Worm (Caenorhabditis elegans): ENCODE measurements around the gene svh-1.

The svh-1 gene

ce11 chrIV:8252856-8253255 lies 46.4 kb downstream of the svh-1 start (continued):
- TF ChIP-seq fos-1 (tag; optimal IDR thresholded peaks at IDR 0.05) (no peak), ztf-11 (tag; optimal IDR thresholded peaks at IDR 0.05) (no peak), R02D3.7 (tag; optimal IDR thresholded peaks at IDR 0.05) (no peak), ceh-20 (GFP tag; IDR thresholded peaks at IDR 0.05) (peak; percentile 81; the same call in 1 of the 2 replicates), daf-8 (GFP tag; IDR thresholded peaks at IDR 0.05) (0 out of 2 replicates have a peak, but pooled peaks have one; percentile 45), lin-13 (GFP tag; optimal IDR thresholded peaks at IDR 0.05) (peak; percentile 79), gei-8 (GFP tag; optimal IDR thresholded peaks at IDR 0.05) (peak; percentile 63), egl-43 (GFP tag; IDR thresholded peaks at IDR 0.05) (no peak; the same call in 1 of the 2 replicates), lin-39 (tag; optimal IDR thresholded peaks at IDR 0.05) (no peak), nhr-6 (tag; optimal IDR thresholded peaks at IDR 0.05) (peak; percentile 25), ztf-7 (tag; optimal IDR thresholded peaks at IDR 0.05) (no peak), vab-7 (GFP tag; IDR thresholded peaks at IDR 0.05) (peak; percentile 94), Y5F2A.4 (GFP tag; optimal IDR thresholded peaks at IDR 0.05) (peak; percentile 82), nhr-10 (tag; optimal IDR thresholded peaks at IDR 0.05) (no peak), snpc-1.2 (GFP tag; IDR thresholded peaks at IDR 0.05) (peak; percentile 93; the same call in 1 of the 2 replicates), ceh-32 (tag; optimal IDR thresholded peaks at IDR 0.05; ENCODE audit: poor library complexity) (no peak), zip-11 (GFP tag; IDR thresholded peaks at IDR 0.05) (peak; percentile 79), madf-5 (GFP tag; IDR thresholded peaks at IDR 0.05) (peak; percentile 77 to 81; a peak in 2 of 4 replicates), unc-39 (tag; optimal IDR thresholded peaks at IDR 0.05) (no peak), aly-2 (tag; optimal IDR thresholded peaks at IDR 0.05) (no peak), mep-1 (tag; optimal IDR thresholded peaks at IDR 0.05) (peak; percentile 84), daf-19 (GFP tag; conservative IDR thresholded peaks at IDR 0.05) (peak; percentile 93), nhr-28 (tag; optimal IDR thresholded peaks at IDR 0.05) (peak; percentile 24), daf-12 (tag; optimal IDR thresholded peaks at IDR 0.05) (no peak), nhr-76 (tag; optimal IDR thresholded peaks at IDR 0.05) (no peak), sdz-12 (GFP tag; optimal IDR thresholded peaks at IDR 0.05) (peak; percentile 83), spr-3 (GFP tag; optimal IDR thresholded peaks at IDR 0.05) (peak; percentile 58), ZK337.2 (GFP tag; IDR thresholded peaks at IDR 0.05) (0 out of 2 replicates have a peak, but pooled peaks have one; percentile 59), mxl-3 (GFP tag; optimal IDR thresholded peaks at IDR 0.05) (peak; percentile 64), ZK546.5 (tag; optimal IDR thresholded peaks at IDR 0.05) (no peak), T26A8.4 (GFP tag; IDR thresholded peaks at IDR 0.05) (peak; percentile 80), hif-1 (tag; optimal IDR thresholded peaks at IDR 0.05) (peak in 1 of 2 experiments; percentile 54), ceh-62 (tag; optimal IDR thresholded peaks at IDR 0.05) (no peak), nhr-237 (tag; optimal IDR thresholded peaks at IDR 0.05) (no peak), ceh-82 (tag; optimal IDR thresholded peaks at IDR 0.05) (no peak), nhr-77 (tag; optimal IDR thresholded peaks at IDR 0.05) (peak; percentile 6)

DNA sequence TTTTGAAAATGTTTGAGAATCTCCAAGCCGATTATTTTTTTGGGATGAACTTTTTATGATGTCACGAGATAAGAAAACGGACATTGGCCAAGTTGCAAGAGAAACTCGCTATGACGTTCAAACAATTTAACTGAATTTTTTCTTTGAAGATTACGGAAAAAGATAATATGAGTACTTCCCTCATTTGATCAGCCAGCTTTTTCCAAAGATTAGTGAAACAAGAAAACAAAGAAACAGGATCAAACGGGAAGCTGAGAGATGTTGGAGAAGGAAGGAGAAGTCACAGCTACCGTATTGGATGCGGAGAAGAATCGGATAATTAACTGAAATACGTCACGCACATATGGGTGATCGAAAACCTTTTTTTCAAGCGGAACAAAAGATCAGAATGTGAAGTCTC lies 47.8 kb downstream of the svh-1 start:
- peak; percentile 59 for TF ChIP-seq hlh-11 (tag; optimal IDR thresholded peaks at IDR 0.05)
- TF ChIP-seq mxl-3 (GFP tag; optimal IDR thresholded peaks at IDR 0.05), result no peak
- TF ChIP-seq aha-1 (tag), result peak; percentile 90
- TF ChIP-seq nhr-48 (tag; optimal IDR thresholded peaks at IDR 0.05), result peak; percentile 66
- TF ChIP-seq nhr-28 (tag; optimal IDR thresholded peaks at IDR 0.05), result peak; percentile 24

DNA sequence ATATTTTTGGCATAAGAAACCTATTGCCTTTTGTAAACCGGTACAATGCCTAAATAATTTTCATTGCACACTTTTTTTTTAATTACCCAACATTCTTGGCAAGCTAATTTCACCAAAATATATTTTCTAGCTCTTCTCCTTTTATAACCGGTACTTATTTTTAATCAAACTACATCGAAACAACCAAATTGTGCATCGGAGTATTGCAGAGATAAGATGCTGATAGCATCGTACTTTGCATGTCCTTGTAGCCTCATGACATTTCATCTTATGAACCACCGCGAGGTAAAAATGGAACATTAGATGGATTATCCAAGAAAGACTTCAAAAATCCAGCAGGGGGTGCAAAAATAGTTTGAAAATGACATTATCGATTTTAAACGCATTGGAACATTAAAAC lies 48.8 kb downstream of the svh-1 start:
- no peak for TF ChIP-seq R02D3.7 (tag; optimal IDR thresholded peaks at IDR 0.05)
- peak; percentile 34 for TF ChIP-seq dve-1 (tag; optimal IDR thresholded peaks at IDR 0.05; ENCODE audit: insufficient read depth)
- TF ChIP-seq mes-2 (tag; optimal IDR thresholded peaks at IDR 0.05; ENCODE audit: poor library complexity, severe bottlenecking), result no peak
- TF ChIP-seq hlh-11 (tag; optimal IDR thresholded peaks at IDR 0.05), result no peak
- no peak for TF ChIP-seq tag-97 (GFP tag; IDR thresholded peaks at IDR 0.05)
- no peak for TF ChIP-seq daf-8 (GFP tag; IDR thresholded peaks at IDR 0.05)
- TF ChIP-seq pqm-1 (tag; optimal IDR thresholded peaks at IDR 0.05), result peak; percentile 32
- TF ChIP-seq zip-2 (tag; optimal IDR thresholded peaks at IDR 0.05), result no peak
- TF ChIP-seq cey-2 (tag; optimal IDR thresholded peaks at IDR 0.05; ENCODE audit: borderline replicate concordance, insufficient read depth), result no peak
- no peak for TF ChIP-seq php-3 (GFP tag; IDR thresholded peaks at IDR 0.05)
- no peak for TF ChIP-seq nhr-6 (tag; optimal IDR thresholded peaks at IDR 0.05)
- TF ChIP-seq mxl-2 (GFP tag; conservative IDR thresholded peaks at IDR 0.05), result no peak
- TF ChIP-seq Y75B8A.6 (GFP tag; IDR thresholded peaks at IDR 0.05), result no peak
- no peak for TF ChIP-seq F26F4.8 (GFP tag; conservative IDR thresholded peaks at IDR 0.05)
- no peak for TF ChIP-seq lin-1 (GFP tag; IDR thresholded peaks at IDR 0.05)
- no peak for TF ChIP-seq F37D6.2 (tag; optimal IDR thresholded peaks at IDR 0.05)
- peak; percentile 64 for TF ChIP-seq nhr-28 (tag; optimal IDR thresholded peaks at IDR 0.05)

All from whole organism, L4 larva.